Fruit fly (Drosophila melanogaster) whole organism, embryonic: ENCODE data around the gene CG2652.

Experiments
- Abd-B ChIP-seq: fragments of 200-800 bp; sonication (Bioruptor generic); optimal IDR thresholded peaks from 2 replicates; lab custom pipeline; 2018; ENCODE audit warnings: missing biosample characterization, mild to moderate bottlenecking, missing genetic modification characterization, moderate library complexity
- Antp ChIP-seq: fragments of 200-800 bp; sonication (Bioruptor generic); optimal IDR thresholded peaks from 3 replicates; lab custom pipeline; 2016; ENCODE audit warnings: missing biosample characterization, missing genetic modification characterization
- B-H2 ChIP-seq: fragments of 200-800 bp; sonication (Bioruptor generic); optimal IDR thresholded peaks from 2 replicates; lab custom pipeline; 2018; ENCODE audit warnings: missing biosample characterization, mild to moderate bottlenecking, missing genetic modification characterization
- Bteb2 ChIP-seq: fragments of 200-800 bp; sonication (Bioruptor generic); optimal IDR thresholded peaks from 2 replicates; lab custom pipeline; 2016; ENCODE audit warnings: missing biosample characterization, missing genetic modification characterization
- CG11695 ChIP-seq: fragments of 200-800 bp; sonication (Bioruptor generic); IDR thresholded peaks from 3 replicates; pipeline ENCODE4 v1.3.6; 2022; ENCODE audit warnings: missing biosample characterization, missing genetic modification characterization
- CG12299 ChIP-seq: fragments of 200-800 bp; sonication (Bioruptor generic); optimal IDR thresholded peaks from 2 replicates; lab custom pipeline; 2018; ENCODE audit warnings: missing biosample characterization, mild to moderate bottlenecking, missing genetic modification characterization
- CG13123 ChIP-seq: fragments of 200-800 bp; sonication (Bioruptor generic); optimal IDR thresholded peaks from 2 replicates; lab custom pipeline; 2016; ENCODE audit warnings: missing biosample characterization, missing genetic modification characterization
- CG13624 ChIP-seq: fragments of 200-800 bp; sonication (Bioruptor generic); optimal IDR thresholded peaks from 2 replicates; lab custom pipeline; 2016; ENCODE audit warnings: missing biosample characterization, missing genetic modification characterization
- CG14441 ChIP-seq: fragments of 200-800 bp; sonication (Bioruptor generic); IDR thresholded peaks from 2 replicates; pipeline ENCODE4 v1.3.6; 2022; ENCODE audit warnings: missing biosample characterization, missing genetic modification characterization
- CG14965 ChIP-seq: fragments of 200-800 bp; sonication (Bioruptor generic); optimal IDR thresholded peaks from 2 replicates; lab custom pipeline; 2016; ENCODE audit warnings: missing biosample characterization, missing genetic modification characterization, borderline replicate concordance
- CG17385 ChIP-seq: fragments of 200-800 bp; sonication (Bioruptor generic); optimal IDR thresholded peaks from 3 replicates; lab custom pipeline; 2018; ENCODE audit warnings: missing biosample characterization, mild to moderate bottlenecking, missing genetic modification characterization
- CG17912 ChIP-seq: fragments of 200-800 bp; sonication (Bioruptor generic); optimal IDR thresholded peaks from 2 replicates; lab custom pipeline; 2018; ENCODE audit warnings: missing biosample characterization, mild to moderate bottlenecking, missing genetic modification characterization
- CG18599 ChIP-seq: fragments of 200-800 bp; sonication (Bioruptor generic); optimal IDR thresholded peaks from 3 replicates; lab custom pipeline; 2017; ENCODE audit warnings: missing biosample characterization, missing genetic modification characterization, mild to moderate bottlenecking, moderate library complexity, missing genetic modification reagents
- CG2199 ChIP-seq: fragments of 200-800 bp; sonication (Bioruptor generic); IDR thresholded peaks from 3 replicates; pipeline ENCODE4 v1.3.6; 2022; ENCODE audit warnings: missing biosample characterization, missing genetic modification characterization
- CG3281 ChIP-seq: fragments of 200-800 bp; sonication (Bioruptor generic); optimal IDR thresholded peaks from 3 replicates; lab custom pipeline; 2017; ENCODE audit warnings: missing biosample characterization, mild to moderate bottlenecking, missing genetic modification characterization
- CG8281 ChIP-seq: fragments of 200-800 bp; sonication (Bioruptor generic); optimal IDR thresholded peaks from 2 replicates; lab custom pipeline; 2018; ENCODE audit warnings: missing biosample characterization, mild to moderate bottlenecking, missing genetic modification characterization, moderate library complexity
- Dbx ChIP-seq: fragments of 200-800 bp; sonication (Bioruptor generic); IDR thresholded peaks from 3 replicates; pipeline ENCODE4 v1.3.6; 2022; ENCODE audit warnings: missing biosample characterization, missing genetic modification characterization
- Dip3 ChIP-seq: fragments of 200-800 bp; sonication (Bioruptor generic); optimal IDR thresholded peaks from 3 replicates; lab custom pipeline; 2016; ENCODE audit warnings: missing biosample characterization, missing genetic modification characterization
- Dll ChIP-seq: fragments of 200-800 bp; sonication (Bioruptor generic); IDR thresholded peaks from 4 replicates; pipeline ENCODE4 v1.3.6; 2022; ENCODE audit warnings: missing biosample characterization, missing genetic modification characterization; ENCODE audit not compliant: partially characterized antibody
- Drgx ChIP-seq: fragments of 200-800 bp; sonication (Bioruptor generic); IDR thresholded peaks from 2 replicates; pipeline ENCODE4 v1.3.6; 2022; ENCODE audit warnings: missing biosample characterization, missing genetic modification characterization
- Fer1 ChIP-seq: fragments of 200-800 bp; sonication (Bioruptor generic); optimal IDR thresholded peaks from 2 replicates; lab custom pipeline; 2017; ENCODE audit warnings: missing biosample characterization, mild to moderate bottlenecking, missing genetic modification characterization
- Hr3 ChIP-seq: fragments of 200-800 bp; sonication (Bioruptor generic); optimal IDR thresholded peaks from 3 replicates; lab custom pipeline; 2016; ENCODE audit warnings: missing biosample characterization, missing genetic modification characterization
- MESR4 ChIP-seq: fragments of 200-800 bp; sonication (Bioruptor generic); optimal IDR thresholded peaks from 2 replicates; lab custom pipeline; 2018; ENCODE audit warnings: missing biosample characterization, mild to moderate bottlenecking, missing genetic modification characterization, moderate library complexity
- Med ChIP-seq: fragments of 200-800 bp; sonication (Bioruptor generic); peaks from one replicate; lab custom pipeline; 2016; ENCODE audit warnings: missing biosample characterization, missing genetic modification characterization, mild to moderate bottlenecking, inconsistent platforms, moderate library complexity
- Opbp ChIP-seq: fragments of 200-800 bp; sonication (Bioruptor generic); IDR thresholded peaks from 3 replicates; pipeline ENCODE4 v1.3.6; 2022; ENCODE audit warnings: missing biosample characterization, missing genetic modification characterization; ENCODE audit not compliant: partially characterized antibody
- Ptx1 ChIP-seq: fragments of 200-800 bp; sonication (Bioruptor generic); IDR thresholded peaks from 2 replicates; pipeline ENCODE4 v1.3.6; 2022; ENCODE audit warnings: missing biosample characterization, missing genetic modification characterization
- Rfx ChIP-seq: fragments of 200-800 bp; sonication (Bioruptor generic); IDR thresholded peaks from 2 replicates; pipeline ENCODE4 v1.3.6; 2022; ENCODE audit warnings: missing biosample characterization, missing genetic modification characterization
- Stat92E ChIP-seq, 3 experiments: fragments of >200 bp in 2 of 3; fragments of 200-800 bp in 1 of 3; sonication (Bioruptor generic) in 1 of 3; optimal IDR thresholded peaks; 2 replicates each; lab custom pipeline; 2017 to 2019; ENCODE audit warnings: missing biosample characterization in 3 of 3, missing genetic modification characterization in 3 of 3, mild to moderate bottlenecking in 1 of 3, moderate library complexity in 1 of 3
- Trl ChIP-seq, 3 experiments: fragments of >200 bp in 2 of 3; fragments of 200-800 bp in 1 of 3; sonication (Bioruptor generic) in 1 of 3; optimal IDR thresholded peaks; 2 replicates in 1 of 3; 3 replicates in 2 of 3; lab custom pipeline; 2016 to 2017; ENCODE audit warnings: missing biosample characterization in 1 of 3, missing genetic modification characterization in 1 of 3
- ac ChIP-seq: fragments of 200-800 bp; sonication (Bioruptor generic); optimal IDR thresholded peaks from 3 replicates; lab custom pipeline; 2017; ENCODE audit warnings: missing biosample characterization, mild to moderate bottlenecking, missing genetic modification characterization
- al ChIP-seq: fragments of 200-800 bp; sonication (Bioruptor generic); IDR thresholded peaks from 2 replicates; pipeline ENCODE4 v1.3.6; 2022; ENCODE audit warnings: missing biosample characterization, missing genetic modification characterization
- bigmax ChIP-seq: fragments of 200-800 bp; sonication (Bioruptor generic); optimal IDR thresholded peaks from 2 replicates; lab custom pipeline; 2018; ENCODE audit warnings: missing biosample characterization, mild to moderate bottlenecking, missing genetic modification characterization
- fd96Cb ChIP-seq: fragments of 200-800 bp; sonication (Bioruptor generic); optimal IDR thresholded peaks from 2 replicates; lab custom pipeline; 2018; ENCODE audit warnings: missing biosample characterization, mild to moderate bottlenecking, missing genetic modification characterization, moderate library complexity
- hb ChIP-seq: fragments of 200-800 bp; sonication (Bioruptor generic); IDR thresholded peaks from 3 replicates; pipeline ENCODE4 v1.3.6; 2022; ENCODE audit warnings: missing biosample characterization, missing genetic modification characterization; ENCODE audit not compliant: partially characterized antibody
- knrl ChIP-seq: fragments of 200-800 bp; sonication (Bioruptor generic); IDR thresholded peaks from 3 replicates; pipeline ENCODE4 v1.3.6; 2022; ENCODE audit warnings: missing biosample characterization, missing genetic modification characterization; ENCODE audit not compliant: partially characterized antibody
- mam ChIP-seq: fragments of 200-800 bp; sonication (Bioruptor generic); optimal IDR thresholded peaks from 3 replicates; lab custom pipeline; 2016; ENCODE audit warnings: missing biosample characterization, missing genetic modification characterization
- mirr ChIP-seq: fragments of 200-800 bp; sonication (Bioruptor generic); optimal IDR thresholded peaks from 3 replicates; lab custom pipeline; 2018; ENCODE audit warnings: missing biosample characterization, mild to moderate bottlenecking, missing genetic modification characterization
- pb ChIP-seq: fragments of 200-800 bp; sonication (Bioruptor generic); optimal IDR thresholded peaks from 3 replicates; lab custom pipeline; 2016; ENCODE audit warnings: missing biosample characterization, missing genetic modification characterization
- phol ChIP-seq: fragments of 200-800 bp; sonication (Bioruptor generic); optimal IDR thresholded peaks from 3 replicates; lab custom pipeline; 2018; ENCODE audit warnings: missing biosample characterization, mild to moderate bottlenecking, missing genetic modification characterization, moderate library complexity
- sens ChIP-seq: fragments of 200-800 bp; sonication (Bioruptor generic); peaks from one replicate; lab custom pipeline; 2016; ENCODE audit warnings: missing biosample characterization, missing genetic modification characterization
- slp2 ChIP-seq: fragments of 200-800 bp; sonication (Bioruptor generic); optimal IDR thresholded peaks from 2 replicates; lab custom pipeline; 2016; ENCODE audit warnings: missing biosample characterization, missing genetic modification characterization
- sob ChIP-seq: fragments of 200-800 bp; sonication (Bioruptor generic); IDR thresholded peaks from 2 replicates; pipeline ENCODE4 v1.3.6; 2022; ENCODE audit warnings: missing biosample characterization, missing genetic modification characterization
- tap ChIP-seq: fragments of 200-800 bp; optimal IDR thresholded peaks from 3 replicates; lab custom pipeline; 2019; ENCODE audit warnings: missing biosample characterization, mild to moderate bottlenecking, missing genetic modification characterization, moderate library complexity
- tll ChIP-seq, 2 experiments: fragments of 200-800 bp in 1 of 2; fragments of >200 bp in 1 of 2; sonication (Bioruptor generic) in 1 of 2; optimal IDR thresholded peaks; 2 replicates each; lab custom pipeline; 2017 to 2019; ENCODE audit warnings: missing biosample characterization in 2 of 2, missing genetic modification characterization in 2 of 2, mild to moderate bottlenecking in 1 of 2, moderate library complexity in 1 of 2
- ttk ChIP-seq: fragments of 200-800 bp; sonication (Bioruptor generic); IDR thresholded peaks from 2 replicates; pipeline ENCODE4 v2.1.2; 2022; ENCODE audit warnings: missing biosample characterization, missing genetic modification characterization
- tx ChIP-seq: fragments of 200-800 bp; sonication (Bioruptor generic); optimal IDR thresholded peaks from 2 replicates; lab custom pipeline; 2016; ENCODE audit warnings: missing biosample characterization, missing genetic modification characterization
- vvl ChIP-seq: fragments of 200-800 bp; sonication (Bioruptor generic); IDR thresholded peaks from 2 replicates; pipeline ENCODE4 v1.3.6; 2022; ENCODE audit warnings: missing biosample characterization, missing genetic modification characterization

CG2652 gene

DNA sequence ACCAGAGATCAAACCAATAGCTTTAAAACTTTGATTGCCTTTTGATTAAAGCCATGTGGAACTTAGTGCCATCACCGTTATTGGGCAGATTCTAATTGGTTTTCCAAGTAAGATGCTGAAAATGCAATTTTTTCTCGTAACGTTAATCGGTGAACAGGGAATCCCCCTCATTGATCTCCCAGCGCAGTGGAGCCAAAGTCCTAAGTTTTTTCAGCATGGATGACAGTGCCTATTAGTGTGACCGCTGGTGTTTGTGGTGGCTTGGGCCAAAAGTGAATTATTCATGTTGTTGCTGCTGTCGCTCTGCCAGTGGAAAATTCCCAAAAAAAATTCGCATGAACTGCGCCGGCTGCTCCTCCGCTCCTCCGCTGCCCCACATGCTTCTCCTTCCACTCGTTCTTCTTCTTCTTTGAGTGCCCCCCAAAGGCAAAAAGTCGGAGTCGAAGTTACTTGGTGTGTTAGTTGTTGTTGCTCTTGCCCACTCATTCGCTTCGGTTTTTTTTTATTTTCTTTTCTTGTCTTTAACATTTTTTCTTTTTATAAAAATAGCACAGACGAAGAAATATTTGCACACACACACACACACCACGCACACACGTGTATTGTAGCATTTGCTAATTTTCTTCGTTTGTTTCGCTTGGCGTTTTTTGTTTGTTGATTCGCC lies 34.6 kb downstream of the CG2652 start (continued):
- TF ChIP-seq Bteb2 (GFP tag; lab: Kevin White, UChicago): no peak
- TF ChIP-seq CG14441: 0 out of 2 replicates have a peak, but pooled peaks have one; percentile 17
- TF ChIP-seq Fer1 (GFP tag; lab: Kevin White, UChicago): no peak
- TF ChIP-seq mirr (GFP tag; lab: Kevin White, UChicago): no peak
- TF ChIP-seq sens: peak; percentile 25
- TF ChIP-seq Rfx (GFP tag; lab: Robert Waterston, UW): 0 out of 2 replicates have a peak, but pooled peaks have one; percentile 28
- TF ChIP-seq al: 0 out of 2 replicates have a peak, but pooled peaks have one; percentile 42
- peak; percentile 2 for TF ChIP-seq Dip3 (GFP tag; lab: Kevin White, UChicago)
- TF ChIP-seq Med (GFP tag; lab: Kevin White, UChicago): peak; percentile 62
- no peak for TF ChIP-seq Hr3
- TF ChIP-seq CG2199 (GFP tag; lab: Robert Waterston, UW): no peak
- peak; percentile 20 for TF ChIP-seq CG17385 (GFP tag; lab: Kevin White, UChicago)
- TF ChIP-seq Ptx1 (GFP tag; lab: Robert Waterston, UW): 0 out of 2 replicates have a peak, but pooled peaks have one; percentile 21
- peak in 1 of 3 experiments; percentile 18 for TF ChIP-seq Stat92E (GFP tag; optimal IDR thresholded peaks at IDR 0.05; lab: Kevin White, UChicago)
- no peak for TF ChIP-seq phol (tag; lab: Kevin White, UChicago)
- no peak for TF ChIP-seq CG8281 (tag; lab: Kevin White, UChicago)
- TF ChIP-seq vvl (GFP tag; lab: Robert Waterston, UW): peak; percentile 14; the same call in 1 of the 2 replicates
- TF ChIP-seq knrl (GFP tag; lab: Robert Waterston, UW): 0 out of 3 replicates have a peak, but pooled peaks have one; percentile 6
- TF ChIP-seq, all 482 proteins: peak for 26

DNA sequence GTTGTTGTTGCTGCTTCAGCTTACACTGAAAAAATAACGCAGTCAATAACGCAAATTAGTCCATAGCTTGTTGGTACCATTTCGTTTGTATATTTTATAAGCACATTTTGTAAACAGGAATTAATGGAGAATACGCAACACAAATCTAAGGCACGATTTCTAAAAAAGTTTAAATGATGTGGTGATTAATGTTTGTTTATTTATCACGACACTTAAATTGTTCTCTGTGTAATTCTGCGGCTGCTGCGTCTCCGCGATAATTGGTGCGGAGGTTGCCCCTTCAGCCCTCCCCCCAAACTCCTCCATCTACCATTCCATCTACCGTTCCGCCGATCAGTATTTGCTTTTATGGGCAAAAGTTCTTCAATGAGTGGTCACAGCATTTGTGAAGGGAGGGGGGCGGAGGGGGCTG lies 35.3 kb downstream of the CG2652 start:
- peak; percentile 37 for TF ChIP-seq CG12299 (tag; lab: Kevin White, UChicago)
- TF ChIP-seq ac (GFP tag; lab: Kevin White, UChicago): no peak
- TF ChIP-seq CG3281 (GFP tag; lab: Kevin White, UChicago): peak; percentile 58
- peak; percentile 42 for TF ChIP-seq slp2 (GFP tag; lab: Kevin White, UChicago)
- no peak for TF ChIP-seq Opbp (GFP tag; lab: Robert Waterston, UW)
- no peak for TF ChIP-seq bigmax (GFP tag; lab: Kevin White, UChicago)
- peak; percentile 60 for TF ChIP-seq Abd-B (GFP tag; lab: Kevin White, UChicago)
- peak; percentile 69 for TF ChIP-seq CG18599 (GFP tag; lab: Kevin White, UChicago)
- peak; percentile 40 for TF ChIP-seq tap
- peak; percentile 45 for TF ChIP-seq pb (GFP tag; lab: Kevin White, UChicago)
- no peak for TF ChIP-seq tx
- no peak for TF ChIP-seq knrl (GFP tag; lab: Robert Waterston, UW)
- peak; percentile 43; the same call in 2 of the 3 replicates for TF ChIP-seq CG11695
- TF ChIP-seq fd96Cb: peak; percentile 62
- TF ChIP-seq CG13123: no peak
- no peak for TF ChIP-seq Dll (GFP tag; lab: Robert Waterston, UW)
- peak; percentile 89 for TF ChIP-seq Drgx (GFP tag; lab: Robert Waterston, UW)
- 0 out of 3 replicates have a peak, but pooled peaks have one; percentile 42 for TF ChIP-seq Dbx (GFP tag; lab: Robert Waterston, UW)
- no peak for TF ChIP-seq CG17912
- TF ChIP-seq mam (GFP tag; lab: Kevin White, UChicago): peak; percentile 51
- no peak for TF ChIP-seq Trl (optimal IDR thresholded peaks at IDR 0.05; lab: Kevin White, UChicago)
- peak; percentile 45 for TF ChIP-seq Trl (GFP tag; optimal IDR thresholded peaks at IDR 0.05; lab: Kevin White, UChicago)
- TF ChIP-seq Antp: peak; percentile 63
- TF ChIP-seq CG14965 (GFP tag; lab: Kevin White, UChicago): no peak
- peak; percentile 43 for TF ChIP-seq CG13624
- TF ChIP-seq B-H2 (GFP tag; lab: Kevin White, UChicago): peak; percentile 37
- no peak for TF ChIP-seq MESR4
- TF ChIP-seq ttk (GFP tag; lab: Robert Waterston, UW): no peak
- peak; percentile 63; the same call in 1 of the 2 replicates for TF ChIP-seq sob (GFP tag; lab: Robert Waterston, UW)
- TF ChIP-seq hb (GFP tag; lab: Robert Waterston, UW): no peak
- TF ChIP-seq tll (GFP tag; optimal IDR thresholded peaks at IDR 0.05; lab: Kevin White, UChicago): no peak
